Worm (Caenorhabditis elegans) whole organism, L2 larva: ENCODE results near the gene Y82E9BR.19.

ENCODE experiments used
- blmp-1 ChIP-seq: sonication (generic microtip); optimal IDR thresholded peaks from 2 replicates; lab custom pipeline; 2017; ENCODE audit warnings: missing genetic modification characterization, mild to moderate bottlenecking, missing compliant biosample characterization, antibody characterized with exemption, moderate library complexity; ENCODE audit not compliant: insufficient read depth
- nhr-77 ChIP-seq: fragments of 150-350 bp; optimal IDR thresholded peaks from 2 replicates; lab custom pipeline; 2014; ENCODE audit warnings: missing biosample characterization, missing genetic modification characterization
- zag-1 ChIP-seq: fragments of 150-350 bp; optimal IDR thresholded peaks from 2 replicates; lab custom pipeline; 2014; ENCODE audit warnings: missing biosample characterization, missing genetic modification characterization
- ztf-11 ChIP-seq: sonication (generic microtip); optimal IDR thresholded peaks from 2 replicates; lab custom pipeline; 2017; ENCODE audit warnings: missing biosample characterization, missing genetic modification characterization

ce11 chrIII:1540100-1540695, 45.1 kb upstream of the Y82E9BR.19 start, which contains the start of the genes Y67D2.5 and cisd-3.2:
- TF ChIP-seq nhr-77 (tag; lab: Kevin White, UChicago) (no peak), blmp-1 (tag; lab: Kevin White, UChicago) (no peak), ztf-11 (tag; lab: Kevin White, UChicago) (no peak), zag-1 (tag; lab: Kevin White, UChicago) (no peak)
